Worm (Caenorhabditis elegans): ENCODE data around the gene phf-14.

The phf-14 gene

ce11 chrV:17871049-17871448 is at the start of gene phf-14:
Gene phf-14 (plus strand): TSS chrV:17871393.
- peak; percentile 5 for TF ChIP-seq pha-4 (tag; optimal IDR thresholded peaks at IDR 0.05)
- TF ChIP-seq elt-3 (tag; optimal IDR thresholded peaks at IDR 0.05), result no peak

- TF ChIP-seq lin-32 (GFP tag; optimal IDR thresholded peaks at IDR 0.05) (no peak), elt-3 (tag; optimal IDR thresholded peaks at IDR 0.05) (no peak), lin-13 (tag; optimal IDR thresholded peaks at IDR 0.05) (no peak), nhr-28 (tag; optimal IDR thresholded peaks at IDR 0.05) (no peak), lsy-2 (tag; optimal IDR thresholded peaks at IDR 0.05) (no peak), mab-5 (tag; optimal IDR thresholded peaks at IDR 0.05) (no peak), M03D4.4 (tag; optimal IDR thresholded peaks at IDR 0.05) (no peak), mep-1 (tag; optimal IDR thresholded peaks at IDR 0.05) (no peak), ztf-11 (tag; optimal IDR thresholded peaks at IDR 0.05) (no peak), mls-2 (tag; optimal IDR thresholded peaks at IDR 0.05) (no peak), nhr-12 (tag; optimal IDR thresholded peaks at IDR 0.05) (no peak)
Observed at ce11 chrV:17821805-17822204, 49.4 kb upstream of the phf-14 start, which contains the start of gene srh-300. Gene srh-300 (plus strand): TSS chrV:17822105.

DNA sequence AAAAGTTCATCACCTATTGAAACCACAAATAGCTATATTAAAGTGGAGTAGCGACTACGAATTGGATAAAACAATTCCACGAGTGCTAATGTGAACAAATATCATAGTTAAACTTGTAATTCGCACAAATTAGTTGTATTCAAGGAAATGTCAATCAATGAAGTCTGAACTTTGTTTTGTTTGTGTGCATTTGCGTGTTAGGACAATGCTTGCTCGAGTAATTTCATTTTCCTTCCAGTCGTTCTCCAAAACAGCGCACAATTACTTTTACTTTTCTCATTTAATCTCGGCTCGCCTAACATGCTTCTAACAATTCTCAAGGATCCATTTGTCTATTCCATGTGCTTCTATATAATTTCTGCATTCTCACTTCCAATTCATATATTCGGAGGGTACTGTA is 46.6 kb upstream of the phf-14 start, which contains the start of gene srh-301:
Gene srh-301 (plus strand): TSS at position 301 of the 400 bp plus-strand sequence.
- no peak for TF ChIP-seq ham-2 (GFP tag; optimal IDR thresholded peaks at IDR 0.05)
- no peak for TF ChIP-seq sptf-1 (tag; optimal IDR thresholded peaks at IDR 0.05)
- no peak for TF ChIP-seq flh-1 (GFP tag; optimal IDR thresholded peaks at IDR 0.05)
- TF ChIP-seq ceh-43 (GFP tag; optimal IDR thresholded peaks at IDR 0.05), result no peak
- no peak for TF ChIP-seq pha-4 (tag; optimal IDR thresholded peaks at IDR 0.05)
- TF ChIP-seq hlh-1 (tag; optimal IDR thresholded peaks at IDR 0.05), result no peak
- TF ChIP-seq zip-8 (tag; optimal IDR thresholded peaks at IDR 0.05), result no peak
- no peak for TF ChIP-seq unc-120 (tag; optimal IDR thresholded peaks at IDR 0.05; ENCODE audit: poor library complexity, severe bottlenecking)
- TF ChIP-seq nhr-76 (tag; optimal IDR thresholded peaks at IDR 0.05), result no peak
- no peak for TF ChIP-seq mep-1 (tag; optimal IDR thresholded peaks at IDR 0.05)
- TF ChIP-seq M03D4.4 (tag; optimal IDR thresholded peaks at IDR 0.05), result no peak
- TF ChIP-seq lin-32 (GFP tag; optimal IDR thresholded peaks at IDR 0.05), result no peak
- no peak for TF ChIP-seq elt-1 (tag; optimal IDR thresholded peaks at IDR 0.05; ENCODE audit: borderline replicate concordance, insufficient read depth)
- no peak for TF ChIP-seq cnd-1 (tag; optimal IDR thresholded peaks at IDR 0.05)
- no peak for TF ChIP-seq ceh-83 (GFP tag; optimal IDR thresholded peaks at IDR 0.05)
- no peak for TF ChIP-seq nhr-2 (tag; optimal IDR thresholded peaks at IDR 0.05)
- no peak for TF ChIP-seq elt-3 (tag; optimal IDR thresholded peaks at IDR 0.05)
- TF ChIP-seq ceh-39 (tag; optimal IDR thresholded peaks at IDR 0.05), result no peak
- no peak for TF ChIP-seq lin-13 (tag; optimal IDR thresholded peaks at IDR 0.05)

- TF ChIP-seq sem-2 (GFP tag; optimal IDR thresholded peaks at IDR 0.05) (no peak), pha-4 (tag; optimal IDR thresholded peaks at IDR 0.05) (no peak), nhr-28 (tag; optimal IDR thresholded peaks at IDR 0.05) (no peak), lin-32 (GFP tag; optimal IDR thresholded peaks at IDR 0.05) (no peak)
Observed at ce11 chrV:17828310-17828709, 42.9 kb upstream of the phf-14 start, which contains the start of gene srh-304. Gene srh-304 (plus strand): TSS chrV:17828610.

- TF ChIP-seq tbx-8 (GFP tag; optimal IDR thresholded peaks at IDR 0.05), result no peak
Observed at ce11 chrV:17831350-17831749, 39.8 kb upstream of the phf-14 start, which contains the start of gene srh-303. Gene srh-303 (plus strand): TSS chrV:17831650.

- no peak for TF ChIP-seq elt-1 (tag; optimal IDR thresholded peaks at IDR 0.05; ENCODE audit: borderline replicate concordance, insufficient read depth)
- no peak for TF ChIP-seq nhr-237 (tag; optimal IDR thresholded peaks at IDR 0.05)
- no peak for TF ChIP-seq ces-1 (GFP tag; optimal IDR thresholded peaks at IDR 0.05)
- TF ChIP-seq nhr-2 (tag; optimal IDR thresholded peaks at IDR 0.05), result no peak
- TF ChIP-seq unc-62 (GFP tag; optimal IDR thresholded peaks at IDR 0.05), result no peak
- TF ChIP-seq lsy-2 (tag; optimal IDR thresholded peaks at IDR 0.05), result no peak
- TF ChIP-seq tbx-8 (GFP tag; optimal IDR thresholded peaks at IDR 0.05), result no peak
- TF ChIP-seq mls-2 (tag; optimal IDR thresholded peaks at IDR 0.05), result no peak
- TF ChIP-seq flh-1 (GFP tag; optimal IDR thresholded peaks at IDR 0.05), result no peak
- no peak for TF ChIP-seq cnd-1 (tag; optimal IDR thresholded peaks at IDR 0.05)
- no peak for TF ChIP-seq hlh-1 (tag; optimal IDR thresholded peaks at IDR 0.05)
- no peak for TF ChIP-seq ceh-83 (GFP tag; optimal IDR thresholded peaks at IDR 0.05)
- TF ChIP-seq unc-120 (tag; optimal IDR thresholded peaks at IDR 0.05; ENCODE audit: poor library complexity, severe bottlenecking), result no peak
- TF ChIP-seq ceh-43 (GFP tag; optimal IDR thresholded peaks at IDR 0.05), result no peak
- no peak for TF ChIP-seq sptf-1 (tag; optimal IDR thresholded peaks at IDR 0.05)
- TF ChIP-seq blmp-1 (tag; optimal IDR thresholded peaks at IDR 0.05), result no peak
- no peak for TF ChIP-seq nhr-12 (tag; optimal IDR thresholded peaks at IDR 0.05)
Observed at ce11 chrV:17844106-17844505, 27.1 kb upstream of the phf-14 start, which contains the start of gene srh-286. Gene srh-286 (minus strand): TSS chrV:17844206.
